Fruit fly (Drosophila melanogaster) whole organism, prepupa: ENCODE measurements around the gene CG1840.

Experiments used
- CG11294 ChIP-seq: fragments of 200-800 bp; sonication (Bioruptor generic); IDR thresholded peaks from 2 replicates; pipeline ENCODE4 v1.3.6; 2022; ENCODE audit warnings: missing biosample characterization, missing genetic modification characterization
- CG11762 ChIP-seq: fragments of 200-800 bp; sonication (Bioruptor generic); optimal IDR thresholded peaks from 3 replicates; lab custom pipeline; 2016; ENCODE audit warnings: missing biosample characterization, missing genetic modification characterization; ENCODE audit not compliant: insufficient read depth
- CG11902 ChIP-seq: fragments of 200-800 bp; sonication (Bioruptor generic); optimal IDR thresholded peaks from 3 replicates; lab custom pipeline; 2016; ENCODE audit warnings: missing biosample characterization, missing genetic modification characterization
- CG15336 ChIP-seq: fragments of 200-800 bp; sonication (Bioruptor generic); IDR thresholded peaks from 2 replicates; pipeline ENCODE4 v1.3.6; 2022; ENCODE audit warnings: missing biosample characterization, missing genetic modification characterization
- CG1621 ChIP-seq: fragments of 200-800 bp; sonication (Bioruptor generic); optimal IDR thresholded peaks from 3 replicates; lab custom pipeline; 2018; ENCODE audit warnings: missing biosample characterization, mild to moderate bottlenecking, missing genetic modification characterization
- CG3032 ChIP-seq: fragments of 200-800 bp; optimal IDR thresholded peaks from 2 replicates; lab custom pipeline; 2019; ENCODE audit warnings: missing biosample characterization, mild to moderate bottlenecking, missing genetic modification characterization, moderate library complexity
- CG32006 ChIP-seq: fragments of 200-800 bp; sonication (Bioruptor generic); optimal IDR thresholded peaks from 3 replicates; lab custom pipeline; 2017; ENCODE audit warnings: missing biosample characterization, mild to moderate bottlenecking, missing genetic modification characterization
- CG34406 ChIP-seq: fragments of 200-800 bp; sonication (Bioruptor generic); optimal IDR thresholded peaks from 3 replicates; lab custom pipeline; 2016; ENCODE audit warnings: missing biosample characterization, missing genetic modification characterization
- CG3919 ChIP-seq: fragments of 200-800 bp; sonication (Bioruptor generic); optimal IDR thresholded peaks from 3 replicates; lab custom pipeline; 2016; ENCODE audit warnings: missing biosample characterization, missing genetic modification characterization
- CG6163 ChIP-seq: fragments of 200-800 bp; sonication (Bioruptor generic); IDR thresholded peaks from 3 replicates; pipeline ENCODE4 v1.3.6; 2022; ENCODE audit warnings: missing biosample characterization, missing genetic modification characterization
- CG6276 ChIP-seq: fragments of 200-800 bp; sonication (Bioruptor generic); optimal IDR thresholded peaks from 2 replicates; lab custom pipeline; 2017; ENCODE audit warnings: missing biosample characterization, mild to moderate bottlenecking, missing genetic modification characterization
- CG6808 ChIP-seq: fragments of 200-800 bp; sonication (Bioruptor generic); optimal IDR thresholded peaks from 3 replicates; lab custom pipeline; 2017; ENCODE audit warnings: missing biosample characterization, missing genetic modification characterization, mild to moderate bottlenecking, moderate library complexity, missing genetic modification reagents
- CG6854 ChIP-seq: fragments of 200-800 bp; sonication (Bioruptor generic); optimal IDR thresholded peaks from 2 replicates; lab custom pipeline; 2017; ENCODE audit warnings: missing biosample characterization, mild to moderate bottlenecking, missing genetic modification characterization
- CG8632 ChIP-seq: fragments of 200-800 bp; sonication (Bioruptor generic); optimal IDR thresholded peaks from 3 replicates; lab custom pipeline; 2016; ENCODE audit warnings: missing biosample characterization, missing genetic modification characterization
- CG9139 ChIP-seq: fragments of 200-800 bp; sonication (Bioruptor generic); optimal IDR thresholded peaks from 3 replicates; lab custom pipeline; 2017; ENCODE audit warnings: missing biosample characterization, mild to moderate bottlenecking, missing genetic modification characterization
- Eip75B ChIP-seq: fragments of 200-800 bp; sonication (Bioruptor generic); optimal IDR thresholded peaks from 3 replicates; lab custom pipeline; 2016; ENCODE audit warnings: missing biosample characterization, missing genetic modification characterization
- Eip78C ChIP-seq: fragments of 200-800 bp; sonication (Bioruptor generic); peaks from one replicate; lab custom pipeline; 2016; ENCODE audit warnings: missing biosample characterization, missing genetic modification characterization
- Eip93F ChIP-seq: fragments of 200-800 bp; sonication (Bioruptor generic); optimal IDR thresholded peaks from 2 replicates; lab custom pipeline; 2016; ENCODE audit warnings: missing biosample characterization, mild to moderate bottlenecking, missing genetic modification characterization
- Ets21C ChIP-seq: fragments of 200-800 bp; sonication (Bioruptor generic); optimal IDR thresholded peaks from 3 replicates; lab custom pipeline; 2016; ENCODE audit warnings: missing biosample characterization, missing genetic modification characterization
- Hr39 ChIP-seq: fragments of 200-800 bp; sonication (Bioruptor generic); optimal IDR thresholded peaks from 2 replicates; lab custom pipeline; 2016; ENCODE audit warnings: missing biosample characterization, missing genetic modification characterization
- Hr4 ChIP-seq: fragments of 200-800 bp; sonication (Bioruptor generic); optimal IDR thresholded peaks from 3 replicates; lab custom pipeline; 2016; ENCODE audit warnings: missing biosample characterization, missing genetic modification characterization
- Lpt ChIP-seq: fragments of 200-800 bp; sonication (Bioruptor generic); optimal IDR thresholded peaks from 3 replicates; lab custom pipeline; 2016; ENCODE audit warnings: missing biosample characterization, missing genetic modification characterization
- Met ChIP-seq: fragments of 200-800 bp; sonication (Bioruptor generic); optimal IDR thresholded peaks from 3 replicates; lab custom pipeline; 2016; ENCODE audit warnings: missing biosample characterization, missing genetic modification characterization
- OdsH ChIP-seq: fragments of 200-800 bp; sonication (Bioruptor generic); optimal IDR thresholded peaks from 3 replicates; lab custom pipeline; 2016; ENCODE audit warnings: missing biosample characterization, missing genetic modification characterization
- Smox ChIP-seq: fragments of 200-800 bp; sonication (Bioruptor generic); optimal IDR thresholded peaks from 3 replicates; lab custom pipeline; 2016; ENCODE audit warnings: missing biosample characterization, missing genetic modification characterization
- Sox102F ChIP-seq: fragments of 200-800 bp; sonication (Bioruptor generic); optimal IDR thresholded peaks from 2 replicates; lab custom pipeline; 2016; ENCODE audit warnings: missing biosample characterization, mild to moderate bottlenecking, missing genetic modification characterization
- Sox15 ChIP-seq: fragments of 200-800 bp; sonication (Bioruptor generic); optimal IDR thresholded peaks from 3 replicates; lab custom pipeline; 2016; ENCODE audit warnings: missing biosample characterization, missing genetic modification characterization
- achi ChIP-seq: fragments of 200-800 bp; sonication (Bioruptor generic); optimal IDR thresholded peaks from 3 replicates; lab custom pipeline; 2016; ENCODE audit warnings: missing biosample characterization, missing genetic modification characterization
- cyc ChIP-seq: fragments of 200-800 bp; sonication (Bioruptor generic); optimal IDR thresholded peaks from 3 replicates; lab custom pipeline; 2016; ENCODE audit warnings: missing biosample characterization, missing genetic modification characterization
- dac ChIP-seq: fragments of 200-800 bp; sonication (Bioruptor generic); optimal IDR thresholded peaks from 2 replicates; lab custom pipeline; 2017; ENCODE audit warnings: missing biosample characterization, mild to moderate bottlenecking, missing genetic modification characterization
- eg ChIP-seq: fragments of 200-800 bp; sonication (Bioruptor generic); IDR thresholded peaks from 3 replicates; pipeline ENCODE4 v1.3.6; 2022; ENCODE audit warnings: missing biosample characterization, missing genetic modification characterization
- esn ChIP-seq: fragments of 200-800 bp; sonication (Bioruptor generic); optimal IDR thresholded peaks from 2 replicates; lab custom pipeline; 2016; ENCODE audit warnings: missing biosample characterization, mild to moderate bottlenecking, missing genetic modification characterization, moderate library complexity
- fd59A ChIP-seq: fragments of 200-800 bp; sonication (Bioruptor generic); optimal IDR thresholded peaks from 2 replicates; lab custom pipeline; 2017; ENCODE audit warnings: missing biosample characterization, mild to moderate bottlenecking, missing genetic modification characterization, missing genetic modification reagents
- fkh ChIP-seq: fragments of 200-800 bp; sonication (Bioruptor generic); optimal IDR thresholded peaks from 3 replicates; lab custom pipeline; 2017; ENCODE audit warnings: missing biosample characterization, mild to moderate bottlenecking, missing genetic modification characterization, moderate library complexity
- net ChIP-seq: fragments of 200-800 bp; sonication (Bioruptor generic); optimal IDR thresholded peaks from 3 replicates; lab custom pipeline; 2016; ENCODE audit warnings: missing biosample characterization, missing genetic modification characterization
- salr ChIP-seq, 2 experiments: fragments of 200-800 bp; sonication (Bioruptor generic); optimal IDR thresholded peaks; 3 replicates each; lab custom pipeline; 2016 to 2018; ENCODE audit warnings: missing biosample characterization in 2 of 2, missing genetic modification characterization in 2 of 2, mild to moderate bottlenecking in 1 of 2
- spab ChIP-seq: fragments of 200-800 bp; sonication (Bioruptor generic); optimal IDR thresholded peaks from 2 replicates; lab custom pipeline; 2017; ENCODE audit warnings: missing biosample characterization, mild to moderate bottlenecking, missing genetic modification characterization, missing genetic modification reagents
- ss ChIP-seq, 2 experiments: fragments of 200-800 bp; sonication (Bioruptor generic); optimal IDR thresholded peaks; 2 replicates in 1 of 2; 3 replicates in 1 of 2; lab custom pipeline; 2017 to 2018; ENCODE audit warnings: mild to moderate bottlenecking in 2 of 2, missing biosample characterization in 2 of 2, missing genetic modification characterization in 2 of 2, moderate library complexity in 1 of 2
- svp ChIP-seq: fragments of 200-800 bp; sonication (Bioruptor generic); peaks from one replicate; lab custom pipeline; 2016; ENCODE audit warnings: missing biosample characterization, missing genetic modification characterization
- vri ChIP-seq: fragments of 200-800 bp; sonication (Bioruptor generic); optimal IDR thresholded peaks from 3 replicates; lab custom pipeline; 2016; ENCODE audit warnings: missing biosample characterization, mild to moderate bottlenecking, missing genetic modification characterization

Gene CG1840

DNA sequence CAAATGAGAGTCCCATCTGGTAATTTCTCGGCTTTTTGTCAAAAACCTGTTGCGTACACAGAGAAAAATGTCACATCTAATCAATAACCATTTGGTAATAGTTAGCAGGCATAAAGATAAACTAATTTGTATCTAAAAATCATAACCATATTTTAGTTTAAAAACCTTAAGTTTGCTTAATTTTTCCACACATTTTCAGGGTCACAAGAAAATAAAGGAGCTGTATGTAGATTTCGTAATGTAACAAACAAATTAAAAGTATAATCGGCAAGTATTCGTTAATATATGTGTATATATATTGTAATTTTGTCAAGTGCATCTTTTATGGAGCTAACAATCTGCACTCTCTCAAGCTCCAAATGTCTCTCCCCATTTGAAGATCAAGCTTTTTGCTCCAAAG is 32.8 kb downstream of the CG1840 start (continued):
- TF ChIP-seq cyc (peak; percentile 76), Smox (GFP tag; lab: Kevin White, UChicago) (peak; percentile 82), svp (GFP tag; lab: Kevin White, UChicago) (peak; percentile 93), achi (peak; percentile 80), OdsH (GFP tag; lab: Kevin White, UChicago) (peak; percentile 84), net (GFP tag; lab: Kevin White, UChicago) (peak; percentile 77), CG6854 (peak; percentile 73), CG3032 (peak; percentile 70), dac (peak; percentile 69), CG6808 (GFP tag; lab: Kevin White, UChicago) (peak; percentile 33), Met (GFP tag; lab: Kevin White, UChicago) (peak; percentile 88), CG8632 (GFP tag; lab: Kevin White, UChicago) (peak; percentile 78), Ets21C (GFP tag; lab: Kevin White, UChicago) (peak; percentile 66), Eip93F (GFP tag; lab: Kevin White, UChicago) (no peak), spab (GFP tag; lab: Kevin White, UChicago) (peak; percentile 30), CG11294 (peak; percentile 75)

DNA sequence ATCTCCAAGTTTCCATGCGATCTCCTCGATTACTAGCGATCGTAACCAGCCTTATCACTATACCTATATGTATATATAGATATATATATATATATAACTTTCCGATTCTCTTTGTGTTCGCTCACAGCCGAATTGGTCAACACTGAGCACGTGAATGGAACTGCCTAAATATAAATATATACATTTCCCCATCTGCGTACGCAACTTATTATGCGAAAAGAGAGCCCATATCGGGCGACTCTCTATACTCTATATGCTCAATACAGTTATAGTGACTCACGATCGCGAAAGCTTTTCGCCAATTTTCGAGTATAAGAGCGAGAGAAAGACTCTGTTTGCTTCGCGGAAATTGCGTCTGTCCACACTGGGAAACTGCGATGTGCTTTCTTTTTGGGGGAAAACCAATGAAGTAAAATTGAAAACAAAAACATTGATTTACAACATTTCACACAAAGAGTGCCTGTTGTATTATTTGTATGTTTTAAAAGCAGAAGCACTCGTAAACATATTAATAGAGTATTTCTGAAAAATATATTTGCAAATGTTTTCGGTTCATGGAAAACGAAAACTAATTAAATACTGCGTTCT is 34.6 kb downstream of the CG1840 start:
- peak; percentile 70 for TF ChIP-seq Eip78C (GFP tag; lab: Kevin White, UChicago)
- peak; percentile 13 for TF ChIP-seq vri (GFP tag; lab: Kevin White, UChicago)
- no peak for TF ChIP-seq achi
- TF ChIP-seq Eip93F (GFP tag; lab: Kevin White, UChicago): peak; percentile 30
- TF ChIP-seq CG32006: peak; percentile 6

dm6 chrX:11923698-11924097 is 35.5 kb downstream of the CG1840 start:
- TF ChIP-seq CG3919 (GFP tag; lab: Kevin White, UChicago) (no peak), vri (GFP tag; lab: Kevin White, UChicago) (peak; percentile 5), Sox102F (no peak), Eip78C (GFP tag; lab: Kevin White, UChicago) (peak; percentile 58), CG34406 (GFP tag; lab: Kevin White, UChicago) (no peak), Sox15 (no peak), CG6276 (GFP tag; lab: Kevin White, UChicago) (no peak), ss (GFP tag; optimal IDR thresholded peaks at IDR 0.05; lab: Kevin White, UChicago) (no peak), Eip93F (GFP tag; lab: Kevin White, UChicago) (peak; percentile 23), eg (GFP tag; lab: Robert Waterston, UW) (no peak), Hr39 (no peak)

- peak; percentile 34 for TF ChIP-seq CG6276 (GFP tag; lab: Kevin White, UChicago)
- TF ChIP-seq eg (GFP tag; lab: Robert Waterston, UW): 0 out of 3 replicates have a peak, but pooled peaks have one; percentile 34
- TF ChIP-seq CG34406 (GFP tag; lab: Kevin White, UChicago): no peak
- peak; percentile 40 for TF ChIP-seq CG32006
- no peak for TF ChIP-seq salr (GFP tag; optimal IDR thresholded peaks at IDR 0.05; lab: Kevin White, UChicago)
- peak; percentile 9 for TF ChIP-seq Hr4 (GFP tag; lab: Kevin White, UChicago)
- peak; percentile 6 for TF ChIP-seq achi
- TF ChIP-seq Met (GFP tag; lab: Kevin White, UChicago): peak; percentile 2
- peak; percentile 28; the same call in 1 of the 2 replicates for TF ChIP-seq CG15336 (GFP tag; lab: Robert Waterston, UW)
Measured at dm6 chrX:11924562-11924961, 36.4 kb downstream of the CG1840 start, which contains the start of gene Sclp. Gene Sclp, minus strand, starts transcription at chrX:11924662.

- no peak for TF ChIP-seq spab (GFP tag; lab: Kevin White, UChicago)
- TF ChIP-seq CG34406 (GFP tag; lab: Kevin White, UChicago): peak; percentile 45
- TF ChIP-seq net (GFP tag; lab: Kevin White, UChicago): peak; percentile 36
- TF ChIP-seq Eip75B: no peak
- no peak for TF ChIP-seq CG6808 (GFP tag; lab: Kevin White, UChicago)
- peak; percentile 60 for TF ChIP-seq esn (GFP tag; lab: Kevin White, UChicago)
- TF ChIP-seq CG11902 (GFP tag; lab: Kevin White, UChicago): peak; percentile 21
- peak; percentile 75 for TF ChIP-seq cyc
- peak; percentile 68 for TF ChIP-seq Eip93F (GFP tag; lab: Kevin White, UChicago)
- peak; percentile 25 for TF ChIP-seq achi
- TF ChIP-seq Smox (GFP tag; lab: Kevin White, UChicago): peak; percentile 65
- no peak for TF ChIP-seq CG9139 (GFP tag; lab: Kevin White, UChicago)
- TF ChIP-seq CG1621 (tag; lab: Kevin White, UChicago): no peak
- peak; percentile 47 for TF ChIP-seq CG8632 (GFP tag; lab: Kevin White, UChicago)
- no peak for TF ChIP-seq CG32006
- no peak for TF ChIP-seq CG6854
- TF ChIP-seq fkh: no peak
- peak; percentile 93 for TF ChIP-seq CG6163 (GFP tag; lab: Robert Waterston, UW)
- no peak for TF ChIP-seq fd59A (GFP tag; lab: Kevin White, UChicago)
- TF ChIP-seq Met (GFP tag; lab: Kevin White, UChicago): peak; percentile 72
- peak; percentile 45 for TF ChIP-seq CG11762 (GFP tag; lab: Kevin White, UChicago)
- TF ChIP-seq OdsH (GFP tag; lab: Kevin White, UChicago): peak; percentile 34
- peak; percentile 90 for TF ChIP-seq svp (GFP tag; lab: Kevin White, UChicago)
- TF ChIP-seq Lpt (GFP tag; lab: Kevin White, UChicago): no peak
Measured at dm6 chrX:11925213-11925612, 37.1 kb downstream of the CG1840 start.
